Fruit fly (Drosophila melanogaster) S2 (cell line): ENCODE measurements around the gene Fnta.

Source experiments
- CG8478 ChIP-seq: fragments of >200 bp; optimal IDR thresholded peaks from 2 replicates; lab custom pipeline; 2018
- CTCF ChIP-seq, 2 experiments: fragments of >200 bp; optimal IDR thresholded peaks; 2 replicates each; lab custom pipeline; 2018

DNA sequence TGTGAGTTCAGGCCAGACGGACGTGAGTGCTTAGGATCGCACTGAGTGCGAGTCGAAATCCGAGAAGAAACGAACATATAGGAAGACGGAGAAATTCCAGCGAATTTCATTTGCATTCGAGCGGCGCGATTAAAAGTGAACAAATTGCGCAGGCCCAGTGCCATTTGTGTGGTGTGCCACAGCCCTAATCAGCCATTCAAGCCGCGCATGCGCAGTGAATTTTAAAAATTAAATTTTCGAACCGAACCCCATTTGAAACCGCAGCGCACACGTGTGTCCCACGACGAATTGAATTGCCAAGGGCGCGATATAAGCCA, 17.5 kb downstream of the Fnta start:
- no peak for TF ChIP-seq CG8478 (lab: Kevin White, UChicago)
- TF ChIP-seq CTCF (optimal IDR thresholded peaks at IDR 0.05; lab: Kevin White, UChicago), result no peak
